Fruit fly (Drosophila melanogaster) whole organism, embryonic: ENCODE data around the gene CG46303.
A peak's percentile ranks its signal among the peaks of the same experiment; 100 is the strongest.

Source experiments
- Abd-B ChIP-seq: fragments of 200-800 bp; sonication (Bioruptor generic); optimal IDR thresholded peaks from 2 replicates; lab custom pipeline; 2018; ENCODE audit warnings: missing biosample characterization, mild to moderate bottlenecking, missing genetic modification characterization, moderate library complexity
- Adf1 ChIP-seq: fragments of 200-800 bp; sonication (Bioruptor generic); IDR thresholded peaks from 2 replicates; pipeline ENCODE4 v1.3.6; 2022; ENCODE audit warnings: missing biosample characterization, missing genetic modification characterization
- BtbVII ChIP-seq: fragments of 200-800 bp; sonication (Bioruptor generic); optimal IDR thresholded peaks from 3 replicates; lab custom pipeline; 2017; ENCODE audit warnings: missing biosample characterization, mild to moderate bottlenecking, missing genetic modification characterization
- CG10321 ChIP-seq: fragments of 200-800 bp; sonication (Bioruptor generic); IDR thresholded peaks from 2 replicates; pipeline ENCODE4 v1.3.6; 2022; ENCODE audit warnings: missing biosample characterization, missing genetic modification characterization
- CG10543 ChIP-seq: fragments of 200-800 bp; sonication (Bioruptor generic); optimal IDR thresholded peaks from 3 replicates; lab custom pipeline; 2017; ENCODE audit warnings: missing biosample characterization, mild to moderate bottlenecking, missing genetic modification characterization, moderate library complexity
- CG11398 ChIP-seq: fragments of 200-800 bp; sonication (Bioruptor generic); optimal IDR thresholded peaks from 2 replicates; lab custom pipeline; 2016; ENCODE audit warnings: missing biosample characterization, missing genetic modification characterization
- CG12104 ChIP-seq: fragments of 200-800 bp; sonication (Bioruptor generic); optimal IDR thresholded peaks from 3 replicates; lab custom pipeline; 2016; ENCODE audit warnings: missing biosample characterization, missing genetic modification characterization
- CG12236 ChIP-seq: fragments of 200-800 bp; sonication (Bioruptor generic); optimal IDR thresholded peaks from 2 replicates; lab custom pipeline; 2016; ENCODE audit warnings: missing biosample characterization, missing genetic modification characterization
- CG12299 ChIP-seq: fragments of 200-800 bp; sonication (Bioruptor generic); optimal IDR thresholded peaks from 2 replicates; lab custom pipeline; 2018; ENCODE audit warnings: missing biosample characterization, mild to moderate bottlenecking, missing genetic modification characterization
- CG15269 ChIP-seq: fragments of 200-800 bp; sonication (Bioruptor generic); optimal IDR thresholded peaks from 2 replicates; lab custom pipeline; 2018; ENCODE audit warnings: missing biosample characterization, mild to moderate bottlenecking, missing genetic modification characterization, moderate library complexity
- CG1647 ChIP-seq: fragments of 200-800 bp; sonication (Bioruptor generic); optimal IDR thresholded peaks from 3 replicates; lab custom pipeline; 2016; ENCODE audit warnings: missing biosample characterization, missing genetic modification characterization
- CG17328 ChIP-seq: fragments of 200-800 bp; sonication (Bioruptor generic); IDR thresholded peaks from 2 replicates; pipeline ENCODE4 v1.3.6; 2022; ENCODE audit warnings: missing biosample characterization, missing genetic modification characterization
- CG17359 ChIP-seq: fragments of 200-800 bp; sonication (Bioruptor generic); optimal IDR thresholded peaks from 3 replicates; lab custom pipeline; 2018; ENCODE audit warnings: missing biosample characterization, mild to moderate bottlenecking, missing genetic modification characterization, moderate library complexity
- CG17361 ChIP-seq: fragments of 200-800 bp; sonication (Bioruptor generic); IDR thresholded peaks from 3 replicates; pipeline ENCODE4 v1.3.6; 2022; ENCODE audit warnings: missing biosample characterization, missing genetic modification characterization
- CG17829 ChIP-seq: fragments of 200-800 bp; optimal IDR thresholded peaks from 2 replicates; lab custom pipeline; 2019; ENCODE audit warnings: missing biosample characterization, mild to moderate bottlenecking, missing genetic modification characterization, moderate library complexity
- CG2116 ChIP-seq: fragments of 200-800 bp; sonication (Bioruptor generic); optimal IDR thresholded peaks from 3 replicates; lab custom pipeline; 2018; ENCODE audit warnings: missing biosample characterization, mild to moderate bottlenecking, missing genetic modification characterization
- CG2889 ChIP-seq: fragments of 200-800 bp; sonication (Bioruptor generic); IDR thresholded peaks from 3 replicates; pipeline ENCODE4 v1.3.6; 2022; ENCODE audit warnings: missing biosample characterization, missing genetic modification characterization
- CG3407 ChIP-seq: fragments of 200-800 bp; sonication (Bioruptor generic); optimal IDR thresholded peaks from 2 replicates; lab custom pipeline; 2018; ENCODE audit warnings: missing biosample characterization, mild to moderate bottlenecking, missing genetic modification characterization
- CG34422 ChIP-seq: fragments of 200-800 bp; sonication (Bioruptor generic); IDR thresholded peaks from 3 replicates; pipeline ENCODE4 v1.3.6; 2022; ENCODE audit warnings: missing biosample characterization, missing genetic modification characterization
- CG4360 ChIP-seq: fragments of 200-800 bp; sonication (Bioruptor generic); IDR thresholded peaks from 2 replicates; pipeline ENCODE4 v1.3.6; 2022; ENCODE audit warnings: missing biosample characterization, missing genetic modification characterization
- CG8089 ChIP-seq: fragments of 200-800 bp; sonication (Bioruptor generic); optimal IDR thresholded peaks from 3 replicates; lab custom pipeline; 2016; ENCODE audit warnings: missing biosample characterization, missing genetic modification characterization
- CG9215 ChIP-seq: fragments of 200-800 bp; sonication (Bioruptor generic); IDR thresholded peaks from 2 replicates; pipeline ENCODE4 v1.3.6; 2022; ENCODE audit warnings: missing biosample characterization, missing genetic modification characterization
- Dbx ChIP-seq: fragments of 200-800 bp; sonication (Bioruptor generic); IDR thresholded peaks from 3 replicates; pipeline ENCODE4 v1.3.6; 2022; ENCODE audit warnings: missing biosample characterization, missing genetic modification characterization
- Doc2 ChIP-seq: fragments of 200-800 bp; sonication (Bioruptor generic); IDR thresholded peaks from 2 replicates; pipeline ENCODE4 v1.3.6; 2022; ENCODE audit warnings: missing biosample characterization, missing genetic modification characterization
- Doc3 ChIP-seq: fragments of 200-800 bp; sonication (Bioruptor generic); IDR thresholded peaks from 3 replicates; pipeline ENCODE4 v1.3.6; 2022; ENCODE audit warnings: missing biosample characterization, missing genetic modification characterization; ENCODE audit not compliant: partially characterized antibody
- Fer1 ChIP-seq: fragments of 200-800 bp; sonication (Bioruptor generic); optimal IDR thresholded peaks from 2 replicates; lab custom pipeline; 2017; ENCODE audit warnings: missing biosample characterization, mild to moderate bottlenecking, missing genetic modification characterization
- Fer2 ChIP-seq: fragments of 200-800 bp; sonication (Bioruptor generic); optimal IDR thresholded peaks from 2 replicates; lab custom pipeline; 2018; ENCODE audit warnings: missing biosample characterization, mild to moderate bottlenecking, missing genetic modification characterization, moderate library complexity
- Gsc ChIP-seq: fragments of 200-800 bp; sonication (Bioruptor generic); IDR thresholded peaks from 2 replicates; pipeline ENCODE4 v1.3.6; 2022; ENCODE audit warnings: missing biosample characterization, missing genetic modification characterization
- HHEX ChIP-seq: fragments of 200-800 bp; sonication (Bioruptor generic); optimal IDR thresholded peaks from 3 replicates; lab custom pipeline; 2017; ENCODE audit warnings: missing biosample characterization, mild to moderate bottlenecking, missing genetic modification characterization, missing genetic modification reagents
- Lim3 ChIP-seq: fragments of 200-800 bp; sonication (Bioruptor generic); IDR thresholded peaks from 2 replicates; pipeline ENCODE4 v1.3.6; 2022; ENCODE audit warnings: missing biosample characterization, missing genetic modification characterization
- NfI ChIP-seq: fragments of 200-800 bp; sonication (Bioruptor generic); optimal IDR thresholded peaks from 3 replicates; lab custom pipeline; 2018; ENCODE audit warnings: missing biosample characterization, mild to moderate bottlenecking, missing genetic modification characterization, moderate library complexity
- Ptx1 ChIP-seq: fragments of 200-800 bp; sonication (Bioruptor generic); IDR thresholded peaks from 2 replicates; pipeline ENCODE4 v1.3.6; 2022; ENCODE audit warnings: missing biosample characterization, missing genetic modification characterization
- Spps ChIP-seq: fragments of 200-800 bp; sonication (Bioruptor generic); optimal IDR thresholded peaks from 2 replicates; lab custom pipeline; 2018; ENCODE audit warnings: missing biosample characterization, mild to moderate bottlenecking, missing genetic modification characterization
- Vsx1 ChIP-seq: fragments of 200-800 bp; sonication (Bioruptor generic); optimal IDR thresholded peaks from 2 replicates; lab custom pipeline; 2017; ENCODE audit warnings: missing biosample characterization, mild to moderate bottlenecking, missing genetic modification characterization, missing genetic modification reagents
- ap ChIP-seq: fragments of 200-800 bp; sonication (Bioruptor generic); IDR thresholded peaks from 2 replicates; pipeline ENCODE4 v1.3.6; 2022; ENCODE audit warnings: missing biosample characterization, missing genetic modification characterization
- bbx ChIP-seq: fragments of 200-800 bp; sonication (Bioruptor generic); IDR thresholded peaks from 2 replicates; pipeline ENCODE4 v1.3.6; 2022; ENCODE audit warnings: missing biosample characterization, missing genetic modification characterization; ENCODE audit not compliant: partially characterized antibody
- bcd ChIP-seq: fragments of 200-800 bp; sonication (Bioruptor generic); optimal IDR thresholded peaks from 2 replicates; lab custom pipeline; 2017; ENCODE audit warnings: missing biosample characterization, mild to moderate bottlenecking, missing genetic modification characterization
- crc ChIP-seq: fragments of 200-800 bp; sonication (Bioruptor generic); optimal IDR thresholded peaks from 2 replicates; lab custom pipeline; 2016; ENCODE audit warnings: missing biosample characterization, missing genetic modification characterization
- cwo ChIP-seq: fragments of 200-800 bp; sonication (Bioruptor generic); optimal IDR thresholded peaks from 3 replicates; lab custom pipeline; 2017; ENCODE audit warnings: missing biosample characterization, missing genetic modification characterization, mild to moderate bottlenecking, moderate library complexity, missing genetic modification reagents
- dan ChIP-seq: fragments of 200-800 bp; sonication (Bioruptor generic); IDR thresholded peaks from 2 replicates; pipeline ENCODE4 v1.3.6; 2022; ENCODE audit warnings: missing biosample characterization, missing genetic modification characterization
- dm ChIP-seq: fragments of 200-800 bp; sonication (Bioruptor generic); optimal IDR thresholded peaks from 3 replicates; lab custom pipeline; 2016; ENCODE audit warnings: missing biosample characterization, missing genetic modification characterization
- emc ChIP-seq: fragments of 200-800 bp; sonication (Bioruptor generic); optimal IDR thresholded peaks from 2 replicates; lab custom pipeline; 2016; ENCODE audit warnings: missing biosample characterization, missing genetic modification characterization
- lilli ChIP-seq: fragments of 200-800 bp; sonication (Bioruptor generic); optimal IDR thresholded peaks from 3 replicates; lab custom pipeline; 2016; ENCODE audit warnings: missing biosample characterization, missing genetic modification characterization
- mam ChIP-seq: fragments of 200-800 bp; sonication (Bioruptor generic); optimal IDR thresholded peaks from 3 replicates; lab custom pipeline; 2016; ENCODE audit warnings: missing biosample characterization, missing genetic modification characterization
- ranshi ChIP-seq: fragments of 200-800 bp; sonication (Bioruptor generic); IDR thresholded peaks from 2 replicates; pipeline ENCODE4 v1.3.6; 2022; ENCODE audit warnings: missing biosample characterization, missing genetic modification characterization
- row ChIP-seq: fragments of 200-800 bp; sonication (Bioruptor generic); IDR thresholded peaks from 3 replicates; pipeline ENCODE4 v1.3.6; 2022; ENCODE audit warnings: missing biosample characterization, missing genetic modification characterization
- schlank ChIP-seq: fragments of 200-800 bp; sonication (Bioruptor generic); optimal IDR thresholded peaks from 2 replicates; lab custom pipeline; 2018; ENCODE audit warnings: missing biosample characterization, mild to moderate bottlenecking, missing genetic modification characterization
- twi ChIP-seq: fragments of 200-800 bp; optimal IDR thresholded peaks from 2 replicates; lab custom pipeline; 2019; ENCODE audit warnings: missing biosample characterization, mild to moderate bottlenecking, missing genetic modification characterization, moderate library complexity

CG46303 gene

DNA sequence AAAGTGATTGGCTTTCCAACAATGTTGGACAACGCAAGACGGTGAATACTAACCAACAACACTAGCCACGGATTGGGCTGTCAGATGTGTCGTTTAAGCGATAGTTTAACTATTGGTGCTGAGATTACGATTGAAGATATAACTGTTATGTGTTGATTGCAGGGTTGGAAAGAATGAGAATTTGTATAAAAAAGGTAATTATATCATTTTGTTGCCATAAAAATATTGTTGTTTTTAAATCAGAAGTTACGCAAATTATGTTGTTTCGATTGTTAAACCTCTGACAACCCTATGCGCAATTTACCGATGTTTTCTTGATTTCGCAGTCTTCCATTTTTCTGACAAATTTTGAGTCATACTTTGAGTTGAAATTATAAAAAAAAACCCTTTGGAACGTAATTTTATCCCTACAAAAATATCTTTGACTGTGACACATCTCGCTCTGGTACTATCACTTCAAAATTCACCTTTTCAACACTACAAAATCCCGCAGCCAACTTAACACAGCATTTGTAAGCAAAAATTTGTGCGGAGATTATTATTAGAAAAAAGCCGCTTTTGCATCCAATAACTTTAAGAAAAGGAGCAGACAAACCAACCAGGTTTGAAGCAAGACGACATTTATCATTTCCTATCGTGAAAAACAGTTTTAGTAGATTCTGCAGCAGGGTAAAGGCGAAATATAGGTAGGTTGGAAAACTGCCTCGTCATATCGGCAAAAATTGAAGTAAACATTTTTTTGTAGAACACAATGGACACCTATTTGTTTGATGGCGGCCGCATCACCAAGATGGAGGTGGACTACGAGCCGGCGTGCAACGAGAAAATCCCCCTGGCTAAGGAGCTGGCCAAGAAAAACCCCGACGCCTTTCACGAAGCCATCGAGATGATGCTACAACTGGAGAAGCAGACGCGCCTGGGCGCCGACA lies 32.5 kb upstream of the CG46303 start, which contains the start of the genes Hat1 and Rpn5 (continued):
- peak; percentile 95 for TF ChIP-seq mam (GFP tag; lab: Kevin White, UChicago)
- peak; percentile 41; the same call in 1 of the 2 replicates for TF ChIP-seq CG17328 (GFP tag; lab: Robert Waterston, UW)
- peak; percentile 87 for TF ChIP-seq CG8089 (GFP tag; lab: Kevin White, UChicago)
- TF ChIP-seq CG10321 (GFP tag; lab: Robert Waterston, UW): no peak; the same call in 1 of the 2 replicates
- peak; percentile 69 for TF ChIP-seq CG12236 (GFP tag; lab: Kevin White, UChicago)
- peak; percentile 92 for TF ChIP-seq row
- peak; percentile 79; the same call in 2 of the 3 replicates for TF ChIP-seq Dbx
- peak; percentile 67 for TF ChIP-seq emc (GFP tag; lab: Kevin White, UChicago)
- peak; percentile 80 for TF ChIP-seq crc
- TF ChIP-seq CG4360 (GFP tag; lab: Robert Waterston, UW): no peak
- TF ChIP-seq HHEX (GFP tag; lab: Kevin White, UChicago): peak; percentile 66
- no peak; the same call in 1 of the 2 replicates for TF ChIP-seq Adf1 (GFP tag; lab: Robert Waterston, UW)
- TF ChIP-seq CG17829: peak; percentile 68
- no peak for TF ChIP-seq Lim3
- TF ChIP-seq bcd: peak; percentile 82
- peak; percentile 95 for TF ChIP-seq CG17361 (GFP tag; lab: Robert Waterston, UW)
- TF ChIP-seq CG34422: peak; percentile 36; the same call in 2 of the 3 replicates
- TF ChIP-seq dm (GFP tag; lab: Kevin White, UChicago): peak; percentile 82
- peak; percentile 62 for TF ChIP-seq cwo (GFP tag; lab: Kevin White, UChicago)
- 0 out of 2 replicates have a peak, but pooled peaks have one; percentile 7 for TF ChIP-seq Gsc (GFP tag; lab: Robert Waterston, UW)
- TF ChIP-seq CG3407 (GFP tag; lab: Kevin White, UChicago): peak; percentile 59
- peak; percentile 59 for TF ChIP-seq CG17359
- TF ChIP-seq NfI: peak; percentile 65
- TF ChIP-seq CG12104 (GFP tag; lab: Kevin White, UChicago): peak; percentile 69
- peak; percentile 75 for TF ChIP-seq CG10543 (GFP tag; lab: Kevin White, UChicago)
- peak; percentile 61 for TF ChIP-seq twi (tag; lab: Kevin White, UChicago)
- TF ChIP-seq dan (GFP tag; lab: Robert Waterston, UW): 0 out of 2 replicates have a peak, but pooled peaks have one; percentile 38
- peak; percentile 77 for TF ChIP-seq CG11398
- peak; percentile 79 for TF ChIP-seq CG9215 (GFP tag; lab: Robert Waterston, UW)
- peak; percentile 85 for TF ChIP-seq Abd-B (GFP tag; lab: Kevin White, UChicago)
- TF ChIP-seq Fer1 (GFP tag; lab: Kevin White, UChicago): peak; percentile 52
- TF ChIP-seq ap (GFP tag; lab: Robert Waterston, UW): no peak
- TF ChIP-seq CG12299 (tag; lab: Kevin White, UChicago): peak; percentile 26
- TF ChIP-seq Doc3 (GFP tag; lab: Robert Waterston, UW): peak; percentile 73
- peak; percentile 75 for TF ChIP-seq CG2116 (GFP tag; lab: Kevin White, UChicago)
- TF ChIP-seq bbx (GFP tag; lab: Robert Waterston, UW): peak; percentile 65
- TF ChIP-seq schlank (tag; lab: Kevin White, UChicago): peak; percentile 27
- peak; percentile 24 for TF ChIP-seq Spps (tag; lab: Kevin White, UChicago)
- peak; percentile 66; the same call in 2 of the 3 replicates for TF ChIP-seq CG2889
- TF ChIP-seq Ptx1 (GFP tag; lab: Robert Waterston, UW): peak; percentile 69
- TF ChIP-seq CG1647 (GFP tag; lab: Kevin White, UChicago): peak; percentile 88
- TF ChIP-seq Vsx1 (GFP tag; lab: Kevin White, UChicago): peak; percentile 49
- TF ChIP-seq Doc2 (GFP tag; lab: Robert Waterston, UW): no peak
- peak; percentile 92 for TF ChIP-seq lilli (GFP tag; lab: Kevin White, UChicago)
- TF ChIP-seq BtbVII: peak; percentile 60
- peak; percentile 70 for TF ChIP-seq CG15269
- peak; percentile 47 for TF ChIP-seq Fer2 (tag; lab: Kevin White, UChicago)
- TF ChIP-seq ranshi (GFP tag; lab: Robert Waterston, UW): peak; percentile 28; the same call in 1 of the 2 replicates
